Worm (Caenorhabditis elegans): ENCODE measurements around the gene hsp-90.

- no peak for TF ChIP-seq lsy-2 (tag; optimal IDR thresholded peaks at IDR 0.05)
- no peak for TF ChIP-seq blmp-1 (tag; optimal IDR thresholded peaks at IDR 0.05)
- no peak for TF ChIP-seq nhr-237 (tag; optimal IDR thresholded peaks at IDR 0.05)
- no peak for TF ChIP-seq unc-62 (GFP tag; optimal IDR thresholded peaks at IDR 0.05)
- no peak for TF ChIP-seq lin-13 (tag; optimal IDR thresholded peaks at IDR 0.05)
- TF ChIP-seq mab-5 (tag; optimal IDR thresholded peaks at IDR 0.05), result no peak
- no peak for TF ChIP-seq nhr-76 (tag; optimal IDR thresholded peaks at IDR 0.05)
- no peak for TF ChIP-seq pha-4 (tag; optimal IDR thresholded peaks at IDR 0.05)
These were observed 25.1 kb upstream of the hsp-90 start for ce11 chrV:14659595-14659994.

Measured in whole organism, mixed stage, embryonic.